Worm (Caenorhabditis elegans) whole organism, young adult: ENCODE measurements around the gene nhr-277.

Source experiments
- B0019.2 ChIP-seq: fragments of 200-800 bp; sonication (Bioruptor generic); conservative IDR thresholded peaks from 2 replicates; pipeline ENCODE4 v1.3.6; 2022; ENCODE audit warnings: missing genetic modification reagents, missing genetic modification characterization, missing compliant biosample characterization
- B0261.1 ChIP-seq: sonication (generic microtip); optimal IDR thresholded peaks from 2 replicates; lab custom pipeline; 2016; ENCODE audit warnings: mild to moderate bottlenecking, missing genetic modification characterization, moderate library complexity, missing compliant biosample characterization
- C17E4.6 ChIP-seq: fragments of 200-800 bp; sonication (Bioruptor generic); IDR thresholded peaks from 2 replicates; pipeline ENCODE4 v1.3.6; 2022; ENCODE audit warnings: missing genetic modification reagents, missing genetic modification characterization, missing compliant biosample characterization
- D2030.7 ChIP-seq: fragments of 200-800 bp; sonication (Bioruptor generic); IDR thresholded peaks from 2 replicates; pipeline ENCODE4 v1.3.6; 2022; ENCODE audit warnings: missing genetic modification reagents, missing genetic modification characterization, missing compliant biosample characterization
- F10E7.11 ChIP-seq: sonication (generic microtip); optimal IDR thresholded peaks from 2 replicates; lab custom pipeline; 2017; ENCODE audit warnings: mild to moderate bottlenecking, missing genetic modification characterization, moderate library complexity, missing compliant biosample characterization
- F22D6.2 ChIP-seq: sonication (generic microtip); optimal IDR thresholded peaks from 2 replicates; lab custom pipeline; 2016; ENCODE audit warnings: mild to moderate bottlenecking, missing genetic modification characterization, missing compliant biosample characterization
- F33H1.4 ChIP-seq: fragments of 200-800 bp; sonication (Bioruptor generic); IDR thresholded peaks from 2 replicates; pipeline ENCODE4 v1.3.6; 2022; ENCODE audit warnings: missing genetic modification reagents, missing genetic modification characterization, missing compliant biosample characterization
- F49E8.2 ChIP-seq: sonication (generic microtip); optimal IDR thresholded peaks from 3 replicates; lab custom pipeline; 2017; ENCODE audit warnings: missing genetic modification characterization, mild to moderate bottlenecking, missing compliant biosample characterization, antibody characterized with exemption, moderate library complexity; ENCODE audit not compliant: insufficient read depth
- F57A8.1 ChIP-seq: fragments of 200-800 bp; sonication (Bioruptor generic); optimal IDR thresholded peaks from 2 replicates; lab custom pipeline; 2018; ENCODE audit warnings: mild to moderate bottlenecking, missing genetic modification characterization, moderate library complexity, missing compliant biosample characterization
- F57C9.4 ChIP-seq: sonication (generic microtip); optimal IDR thresholded peaks from 2 replicates; lab custom pipeline; 2017; ENCODE audit warnings: mild to moderate bottlenecking, missing genetic modification characterization, missing compliant biosample characterization
- K12H6.12 ChIP-seq: fragments of 200-800 bp; sonication (Bioruptor generic); optimal IDR thresholded peaks from 2 replicates; lab custom pipeline; 2018; ENCODE audit warnings: mild to moderate bottlenecking, missing genetic modification characterization, missing compliant biosample characterization
- T26A5.8 ChIP-seq: sonication (generic microtip); optimal IDR thresholded peaks from 2 replicates; lab custom pipeline; 2016; ENCODE audit warnings: missing genetic modification characterization, missing compliant biosample characterization
- aptf-2 ChIP-seq: fragments of 200-800 bp; sonication (Bioruptor generic); conservative IDR thresholded peaks from 2 replicates; pipeline ENCODE4 v1.3.6; 2022; ENCODE audit warnings: missing genetic modification reagents, missing genetic modification characterization, missing compliant biosample characterization
- attf-6 ChIP-seq: fragments of 200-800 bp; sonication (Bioruptor generic); IDR thresholded peaks from 2 replicates; pipeline ENCODE4 v1.3.6; 2022; ENCODE audit warnings: missing genetic modification reagents, missing genetic modification characterization, missing compliant biosample characterization
- bed-1 ChIP-seq: fragments of 200-800 bp; sonication (Bioruptor generic); IDR thresholded peaks from 2 replicates; pipeline ENCODE4 v1.3.6; 2022; ENCODE audit warnings: missing genetic modification reagents, missing genetic modification characterization, missing compliant biosample characterization
- ceh-100 ChIP-seq: fragments of 200-800 bp; sonication (Bioruptor generic); IDR thresholded peaks from 2 replicates; pipeline ENCODE4 v1.3.6; 2022; ENCODE audit warnings: missing genetic modification reagents, missing genetic modification characterization, missing compliant biosample characterization
- ceh-40 ChIP-seq: fragments of 200-800 bp; sonication (Bioruptor generic); IDR thresholded peaks from 2 replicates; pipeline ENCODE4 v1.3.6; 2022; ENCODE audit warnings: missing genetic modification characterization, missing compliant biosample characterization
- ceh-58 ChIP-seq: fragments of 200-800 bp; sonication (Bioruptor generic); IDR thresholded peaks from 2 replicates; pipeline ENCODE4 v1.3.6; 2022; ENCODE audit warnings: missing genetic modification characterization, missing compliant biosample characterization
- die-1 ChIP-seq: sonication (generic microtip); optimal IDR thresholded peaks from 2 replicates; lab custom pipeline; 2016; ENCODE audit warnings: missing genotype, mild to moderate bottlenecking, missing genetic modification characterization, missing compliant biosample characterization
- egl-18 ChIP-seq: fragments of 200-800 bp; sonication (Bioruptor generic); IDR thresholded peaks from 2 replicates; pipeline ENCODE4 v1.3.6; 2022; ENCODE audit warnings: missing genetic modification reagents, missing genetic modification characterization, missing compliant biosample characterization
- egrh-3 ChIP-seq: fragments of 200-800 bp; sonication (Bioruptor generic); IDR thresholded peaks from 2 replicates; pipeline ENCODE4 v1.3.6; 2022; ENCODE audit warnings: missing genetic modification reagents, missing genetic modification characterization, missing compliant biosample characterization
- ekl-4 ChIP-seq: fragments of 200-800 bp; sonication (Bioruptor generic); IDR thresholded peaks from 2 replicates; pipeline ENCODE4 v1.3.6; 2022; ENCODE audit warnings: missing genetic modification reagents, missing genetic modification characterization, missing compliant biosample characterization
- fkh-3 ChIP-seq: sonication (generic microtip); optimal IDR thresholded peaks from 2 replicates; lab custom pipeline; 2016; ENCODE audit warnings: mild to moderate bottlenecking, missing genetic modification characterization, missing compliant biosample characterization
- gei-17 ChIP-seq: fragments of 200-800 bp; sonication (Bioruptor generic); optimal IDR thresholded peaks from 2 replicates; lab custom pipeline; 2018; ENCODE audit warnings: mild to moderate bottlenecking, missing genetic modification characterization, missing compliant biosample characterization
- hmg-1.2 ChIP-seq: fragments of 200-800 bp; sonication (Bioruptor generic); IDR thresholded peaks from 2 replicates; pipeline ENCODE4 v1.3.6; 2022; ENCODE audit warnings: missing genetic modification reagents, missing genetic modification characterization, missing compliant biosample characterization
- hmg-20 ChIP-seq: fragments of 200-800 bp; sonication (Bioruptor generic); IDR thresholded peaks from 2 replicates; pipeline ENCODE4 v1.3.6; 2022; ENCODE audit warnings: missing genetic modification reagents, missing genetic modification characterization, missing compliant biosample characterization
- let-526 ChIP-seq: fragments of 200-800 bp; sonication (Bioruptor generic); IDR thresholded peaks from 2 replicates; pipeline ENCODE4 v1.3.6; 2022; ENCODE audit warnings: missing genetic modification reagents, missing genetic modification characterization, missing compliant biosample characterization
- madf-3 ChIP-seq: fragments of 200-800 bp; sonication (Bioruptor generic); IDR thresholded peaks from 2 replicates; pipeline ENCODE4 v1.3.6; 2022; ENCODE audit warnings: missing genetic modification reagents, missing genetic modification characterization, missing compliant biosample characterization
- madf-8 ChIP-seq: fragments of 200-800 bp; sonication (Bioruptor generic); conservative IDR thresholded peaks from 2 replicates; pipeline ENCODE4 v1.3.6; 2022; ENCODE audit warnings: missing genetic modification reagents, missing genetic modification characterization, missing compliant biosample characterization
- mxl-1 ChIP-seq: sonication (generic microtip); optimal IDR thresholded peaks from 2 replicates; lab custom pipeline; 2016; ENCODE audit warnings: missing genetic modification characterization, missing compliant biosample characterization
- nfya-2 ChIP-seq: fragments of 200-800 bp; sonication (Bioruptor generic); IDR thresholded peaks from 2 replicates; pipeline ENCODE4 v1.3.6; 2022; ENCODE audit warnings: missing genetic modification reagents, missing genetic modification characterization, missing compliant biosample characterization
- rpc-1 ChIP-seq, 2 experiments: fragments of 150-350 bp in 1 of 2; sonication (generic microtip) in 1 of 2; optimal IDR thresholded peaks; 2 replicates each; lab custom pipeline; 2014 to 2018; ENCODE audit warnings: missing biosample characterization in 1 of 2, missing genetic modification characterization in 1 of 2, missing genetic modification reagents in 1 of 2, missing genotype in 1 of 2
- sdz-38 ChIP-seq: sonication (generic microtip); optimal IDR thresholded peaks from 2 replicates; lab custom pipeline; 2016; ENCODE audit warnings: missing genotype, missing genetic modification characterization, missing compliant biosample characterization
- snpc-1.1 ChIP-seq: sonication (generic microtip); optimal IDR thresholded peaks from 2 replicates; lab custom pipeline; 2017; ENCODE audit warnings: missing genetic modification characterization, mild to moderate bottlenecking, missing compliant biosample characterization, antibody characterized with exemption, moderate library complexity, missing genotype, missing genetic modification reagents; ENCODE audit not compliant: insufficient read depth
- sptf-2 ChIP-seq: fragments of 200-800 bp; sonication (Bioruptor generic); optimal IDR thresholded peaks from 2 replicates; lab custom pipeline; 2018; ENCODE audit warnings: mild to moderate bottlenecking, missing genetic modification characterization, missing compliant biosample characterization
- tbp1 ChIP-seq: fragments of 200-800 bp; sonication (Bioruptor generic); optimal IDR thresholded peaks from 2 replicates; lab custom pipeline; 2018; ENCODE audit warnings: mild to moderate bottlenecking, missing genetic modification characterization, missing compliant biosample characterization
- unc-62 ChIP-seq: fragments of 150-350 bp; optimal IDR thresholded peaks from 2 replicates; lab custom pipeline; 2014; ENCODE audit warnings: missing biosample characterization, missing genetic modification reagents, missing genetic modification characterization
- xnd-1 ChIP-seq: sonication (generic microtip); optimal IDR thresholded peaks from 2 replicates; lab custom pipeline; 2016; ENCODE audit warnings: missing genotype, missing genetic modification reagents, missing genetic modification characterization, missing compliant biosample characterization
- zim-3 ChIP-seq: sonication (generic microtip); optimal IDR thresholded peaks from 2 replicates; lab custom pipeline; 2017; ENCODE audit warnings: mild to moderate bottlenecking, missing genetic modification characterization, moderate library complexity, missing compliant biosample characterization
- ztf-28 ChIP-seq: fragments of 200-800 bp; sonication (Bioruptor generic); IDR thresholded peaks from 2 replicates; pipeline ENCODE4 v1.3.6; 2022; ENCODE audit warnings: missing genetic modification reagents, missing genetic modification characterization, missing compliant biosample characterization

The nhr-277 gene

ce11 chrIV:2740035-2740434 lies 2.8 kb upstream of the nhr-277 start (continued):
- TF ChIP-seq hmg-1.2 (GFP tag; lab: Robert Waterston, UW): peak; percentile 79
- TF ChIP-seq ceh-100: peak; percentile 59
- TF ChIP-seq aptf-2 (GFP tag; lab: Robert Waterston, UW): 0 out of 2 replicates have a peak, but pooled peaks have one; percentile 31
- peak; percentile 65; the same call in 1 of the 2 replicates for TF ChIP-seq attf-6 (GFP tag; lab: Robert Waterston, UW)
- 0 out of 2 replicates have a peak, but pooled peaks have one; percentile 63 for TF ChIP-seq bed-1 (GFP tag; lab: Robert Waterston, UW)
- peak; percentile 60; the same call in 1 of the 2 replicates for TF ChIP-seq B0019.2 (GFP tag; lab: Robert Waterston, UW)

DNA sequence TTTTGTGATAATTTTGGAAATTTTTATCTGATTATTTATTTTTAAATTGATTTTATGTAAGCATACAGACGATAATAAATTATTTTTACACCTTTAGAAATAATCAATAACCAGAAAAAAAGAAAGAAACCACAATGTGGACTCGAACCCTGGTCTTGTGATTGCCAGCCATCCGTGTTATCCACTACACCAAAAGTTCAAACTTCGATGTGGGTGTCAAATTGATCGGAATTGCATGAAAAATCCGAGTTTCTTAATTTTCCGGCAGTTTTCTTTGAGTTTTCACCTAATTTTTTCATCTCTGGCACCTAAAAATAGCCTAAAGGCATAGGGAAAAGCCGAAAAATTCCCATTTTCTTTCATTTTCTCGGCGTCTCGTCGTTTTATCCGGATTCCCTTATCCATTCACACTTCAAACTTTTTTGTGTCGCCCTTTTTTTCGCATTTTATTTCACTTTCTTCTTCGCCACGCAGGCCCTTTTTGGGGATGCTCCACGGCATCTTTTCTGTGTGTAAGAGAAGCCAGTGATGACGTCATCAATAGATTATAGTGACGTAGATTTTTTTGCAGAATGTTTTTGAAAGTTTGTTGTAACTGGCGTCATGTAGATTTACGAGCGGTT lies 4.7 kb downstream of the nhr-277 start:
- TF ChIP-seq fkh-3 (no peak), madf-8 (no peak), tbp1 (GFP tag; lab: Kevin White, UChicago) (peak; percentile 80), hmg-1.2 (GFP tag; lab: Robert Waterston, UW) (no peak), unc-62 (GFP tag; lab: Kevin White, UChicago) (no peak), F57A8.1 (GFP tag; lab: Kevin White, UChicago) (no peak), let-526 (GFP tag; lab: Robert Waterston, UW) (no peak), gei-17 (GFP tag; lab: Kevin White, UChicago) (no peak), die-1 (tag; lab: Kevin White, UChicago) (peak; percentile 3), B0261.1 (tag; lab: Kevin White, UChicago) (peak; percentile 40), F49E8.2 (tag; lab: Kevin White, UChicago) (no peak), F10E7.11 (tag; lab: Kevin White, UChicago) (no peak), rpc-1 (optimal IDR thresholded peaks at IDR 0.05; lab: Kevin White, UChicago) (peak; percentile 35), rpc-1 (tag; optimal IDR thresholded peaks at IDR 0.05; lab: Kevin White, UChicago) (peak; percentile 70), sdz-38 (tag; lab: Kevin White, UChicago) (no peak), madf-3 (GFP tag; lab: Robert Waterston, UW) (no peak), nfya-2 (GFP tag; lab: Robert Waterston, UW) (no peak), ekl-4 (GFP tag; lab: Robert Waterston, UW) (no peak)

ce11 chrIV:2748863-2749451 lies 6.2 kb downstream of the nhr-277 start:
- no peak for TF ChIP-seq F22D6.2 (tag; lab: Kevin White, UChicago)
- TF ChIP-seq T26A5.8 (tag; lab: Kevin White, UChicago): no peak
- no peak for TF ChIP-seq sptf-2 (GFP tag; lab: Kevin White, UChicago)
- TF ChIP-seq F57C9.4 (tag; lab: Kevin White, UChicago): no peak
- no peak for TF ChIP-seq snpc-1.1 (tag; lab: Kevin White, UChicago)
- no peak for TF ChIP-seq hmg-20 (GFP tag; lab: Robert Waterston, UW)
- TF ChIP-seq D2030.7 (GFP tag; lab: Robert Waterston, UW): no peak
- no peak for TF ChIP-seq ceh-100
- TF ChIP-seq B0019.2 (GFP tag; lab: Robert Waterston, UW): no peak
- TF ChIP-seq fkh-3: no peak
- TF ChIP-seq gei-17 (GFP tag; lab: Kevin White, UChicago): no peak

ce11 chrIV:2750607-2751006 lies 7.8 kb downstream of the nhr-277 start:
- TF ChIP-seq K12H6.12 (tag; lab: Kevin White, UChicago) (no peak), zim-3 (tag; lab: Kevin White, UChicago) (no peak), egl-18 (GFP tag; lab: Robert Waterston, UW) (no peak), ceh-40 (GFP tag; lab: Robert Waterston, UW) (no peak), F33H1.4 (GFP tag; lab: Robert Waterston, UW) (no peak), ztf-28 (GFP tag; lab: Robert Waterston, UW) (no peak), mxl-1 (no peak), xnd-1 (no peak), C17E4.6 (no peak), ceh-58 (GFP tag; lab: Robert Waterston, UW) (no peak), rpc-1 (optimal IDR thresholded peaks at IDR 0.05; lab: Kevin White, UChicago) (no peak), rpc-1 (tag; optimal IDR thresholded peaks at IDR 0.05; lab: Kevin White, UChicago) (no peak), gei-17 (GFP tag; lab: Kevin White, UChicago) (no peak), egrh-3 (no peak)
